Worm (Caenorhabditis elegans) whole organism, L3 larva: ENCODE measurements around the gene F54D1.6.

Experiments
- ZK546.5 ChIP-seq: sonication (generic microtip); optimal IDR thresholded peaks from 2 replicates; lab custom pipeline; 2017; ENCODE audit warnings: missing biosample characterization, missing genetic modification characterization
- ceh-28 ChIP-seq: fragments of 150-350 bp; optimal IDR thresholded peaks from 2 replicates; lab custom pipeline; 2014; ENCODE audit warnings: missing biosample characterization, missing genetic modification reagents, missing genetic modification characterization
- nhr-11 ChIP-seq: fragments of 150-350 bp; optimal IDR thresholded peaks from 2 replicates; lab custom pipeline; 2014; ENCODE audit warnings: missing biosample characterization, missing genetic modification characterization
- nhr-237 ChIP-seq: fragments of 150-350 bp; optimal IDR thresholded peaks from 2 replicates; lab custom pipeline; 2014; ENCODE audit warnings: missing biosample characterization, missing genetic modification characterization
- nhr-43 ChIP-seq: sonication (generic microtip); optimal IDR thresholded peaks from 2 replicates; lab custom pipeline; 2016; ENCODE audit warnings: mild to moderate bottlenecking, missing genetic modification characterization, missing compliant biosample characterization; ENCODE audit not compliant: poor library complexity, severe bottlenecking
- ztf-11 ChIP-seq: fragments of 150-350 bp; optimal IDR thresholded peaks from 2 replicates; lab custom pipeline; 2014; ENCODE audit warnings: missing biosample characterization, missing genetic modification characterization

DNA sequence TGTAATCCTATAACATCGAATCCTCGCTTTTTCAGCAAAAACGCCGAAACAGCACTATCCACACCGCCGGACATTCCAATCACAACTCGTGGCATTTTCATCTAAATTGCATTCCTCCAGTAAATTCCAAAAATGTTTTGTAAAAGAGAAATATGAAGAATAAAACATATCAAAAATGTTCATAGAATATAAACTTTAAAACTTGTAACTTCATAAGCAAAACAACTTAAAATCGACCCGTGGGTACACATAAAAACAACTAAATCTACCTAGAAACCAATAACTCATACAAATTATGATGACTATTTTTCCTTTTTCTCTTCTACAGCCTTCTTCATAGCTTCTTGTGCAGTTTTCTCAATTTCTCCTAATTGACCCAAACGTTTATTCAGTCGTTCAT lies 9.2 kb downstream of the F54D1.6 start, which contains the start of gene mttu-1:
- TF ChIP-seq nhr-43 (tag; lab: Kevin White, UChicago) (no peak), ceh-28 (tag; lab: Kevin White, UChicago) (no peak), ZK546.5 (tag; lab: Kevin White, UChicago) (no peak), nhr-11 (no peak), nhr-237 (tag; lab: Kevin White, UChicago) (no peak), ztf-11 (tag; lab: Kevin White, UChicago) (no peak)
